Fruit fly (Drosophila melanogaster): ENCODE measurements around the gene CG31798.
A peak's percentile ranks its signal among the peaks of the same experiment; 100 is the strongest.

Gene CG31798

dm6 chr2L:19382353-19382752, 11.6 kb upstream of the CG31798 start:
- TF ChIP-seq noc (tag; optimal IDR thresholded peaks at IDR 0.05) = no peak

- no peak for TF ChIP-seq noc (tag; optimal IDR thresholded peaks at IDR 0.05)
Observed at dm6 chr2L:19386106-19386715, 7.7 kb upstream of the CG31798 start, which contains the start of gene fon. TSS of gene fon (minus strand) at chr2L:19386205.

dm6 chr2L:19388966-19389365, 5.0 kb upstream of the CG31798 start:
- no peak for TF ChIP-seq noc (tag; optimal IDR thresholded peaks at IDR 0.05)

dm6 chr2L:19389749-19390148, 4.2 kb upstream of the CG31798 start, which contains the start of gene CG17549:
TSS of gene CG17549 (minus strand) at chr2L:19390075.
- no peak for TF ChIP-seq noc (tag; optimal IDR thresholded peaks at IDR 0.05)

dm6 chr2L:19397617-19398316, 3.8 kb downstream of the CG31798 start:
- TF ChIP-seq noc (tag; optimal IDR thresholded peaks at IDR 0.05) = peak; percentile 16

dm6 chr2L:19398317-19399234, 4.6 kb downstream of the CG31798 start, which contains the start of gene CG17544:
TSS of gene CG17544 (minus strand) at chr2L:19398493.
- peak; percentile 76 for TF ChIP-seq noc (tag; optimal IDR thresholded peaks at IDR 0.05)

dm6 chr2L:19401914-19402313, 8.0 kb downstream of the CG31798 start:
- TF ChIP-seq noc (tag; optimal IDR thresholded peaks at IDR 0.05) = no peak

DNA sequence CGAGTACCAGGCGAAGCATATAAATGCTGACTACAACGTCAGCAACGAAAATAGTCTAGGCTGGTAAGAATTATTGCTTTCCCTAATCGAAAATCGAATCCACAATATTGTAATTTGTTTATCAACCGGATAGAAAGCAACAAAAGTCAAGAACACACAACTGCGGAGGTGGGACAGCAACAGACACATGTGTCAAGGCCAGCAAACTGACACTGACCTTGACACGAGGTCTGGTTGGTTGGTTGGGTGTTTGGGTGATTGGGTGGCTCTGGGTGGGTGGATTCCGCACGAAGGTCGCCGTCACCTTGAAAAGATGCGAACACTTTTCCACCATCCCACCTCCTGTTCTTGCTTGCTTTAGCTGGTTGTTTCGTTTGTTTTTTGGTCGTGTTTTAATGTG, 8.7 kb downstream of the CG31798 start:
- TF ChIP-seq noc (tag; optimal IDR thresholded peaks at IDR 0.05) = no peak

dm6 chr2L:19403398-19403797, 9.4 kb downstream of the CG31798 start:
- TF ChIP-seq noc (tag; optimal IDR thresholded peaks at IDR 0.05) = no peak

DNA sequence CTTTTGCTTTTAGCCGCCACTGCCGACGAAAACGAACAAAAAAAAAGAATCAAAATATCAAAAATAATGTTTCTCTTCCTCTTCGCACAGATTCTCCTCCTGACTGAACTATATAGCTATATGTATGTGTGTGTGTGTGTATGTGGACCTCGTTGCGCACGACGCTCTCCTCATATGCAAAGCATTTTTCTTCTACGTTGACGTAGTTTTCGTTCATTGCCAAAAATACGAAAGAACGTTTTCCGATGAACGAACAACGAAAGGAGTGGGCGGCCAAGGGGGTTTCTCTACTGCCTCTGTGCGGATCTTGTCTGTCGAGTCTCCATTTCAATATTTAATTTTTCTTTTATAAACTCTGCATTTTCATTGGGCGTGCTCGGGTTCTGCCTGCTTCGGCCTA, 10.8 kb downstream of the CG31798 start:
- no peak for TF ChIP-seq noc (tag; optimal IDR thresholded peaks at IDR 0.05)

DNA sequence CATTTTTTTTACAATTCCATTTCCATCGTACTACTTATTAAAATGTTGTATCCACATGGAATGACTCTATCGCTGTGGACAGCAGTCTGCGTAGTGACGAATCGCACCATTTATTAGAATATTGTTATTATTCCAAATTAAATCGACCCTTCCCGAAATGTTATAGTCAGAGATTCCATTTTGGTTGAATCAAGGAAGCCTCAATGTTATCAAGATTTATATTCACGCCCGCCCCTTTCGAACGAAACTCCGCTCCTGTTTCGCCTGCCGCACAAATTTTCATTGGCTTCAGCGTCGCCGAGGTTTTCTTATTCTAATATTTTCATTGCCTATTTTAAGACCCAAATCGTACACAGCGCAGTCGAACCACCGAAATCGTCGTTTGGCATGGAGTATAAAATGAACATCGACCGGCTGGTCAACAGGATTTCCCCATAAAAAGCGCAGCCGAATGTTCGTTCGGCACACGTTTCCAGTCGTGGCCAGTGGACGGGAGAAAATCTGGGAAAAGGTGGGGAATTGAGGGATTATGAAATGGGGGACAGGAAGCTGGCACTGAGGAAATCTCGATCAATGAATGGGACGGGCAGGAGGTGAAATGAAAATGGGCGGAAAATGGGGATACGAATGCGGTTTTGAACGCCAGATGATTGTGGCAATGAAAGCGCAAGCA, 11.9 kb downstream of the CG31798 start:
- no peak for TF ChIP-seq noc (tag; optimal IDR thresholded peaks at IDR 0.05)

DNA sequence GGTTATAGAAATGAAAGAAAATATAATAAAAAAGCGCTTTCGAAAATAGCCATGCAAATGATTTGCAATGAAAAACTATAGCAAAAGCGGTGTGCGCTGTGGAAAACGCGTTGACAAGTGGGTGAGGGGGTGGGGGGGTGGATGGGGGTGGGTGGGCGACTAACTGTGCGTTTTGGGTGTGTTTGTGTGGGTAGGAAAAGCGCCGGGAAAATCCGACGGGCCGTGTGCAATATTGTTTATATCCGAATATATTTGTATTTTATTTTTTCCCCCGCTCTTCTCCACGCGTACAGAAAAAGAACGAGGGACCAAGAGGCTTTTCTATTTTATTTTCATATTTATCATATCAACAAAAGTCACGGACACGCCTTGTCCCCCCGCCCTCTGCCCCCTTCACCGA, 12.5 kb downstream of the CG31798 start:
- TF ChIP-seq noc (tag; optimal IDR thresholded peaks at IDR 0.05) = no peak

- TF ChIP-seq noc (tag; optimal IDR thresholded peaks at IDR 0.05) = no peak
Observed at dm6 chr2L:19411966-19412365, 18.0 kb downstream of the CG31798 start.

DNA sequence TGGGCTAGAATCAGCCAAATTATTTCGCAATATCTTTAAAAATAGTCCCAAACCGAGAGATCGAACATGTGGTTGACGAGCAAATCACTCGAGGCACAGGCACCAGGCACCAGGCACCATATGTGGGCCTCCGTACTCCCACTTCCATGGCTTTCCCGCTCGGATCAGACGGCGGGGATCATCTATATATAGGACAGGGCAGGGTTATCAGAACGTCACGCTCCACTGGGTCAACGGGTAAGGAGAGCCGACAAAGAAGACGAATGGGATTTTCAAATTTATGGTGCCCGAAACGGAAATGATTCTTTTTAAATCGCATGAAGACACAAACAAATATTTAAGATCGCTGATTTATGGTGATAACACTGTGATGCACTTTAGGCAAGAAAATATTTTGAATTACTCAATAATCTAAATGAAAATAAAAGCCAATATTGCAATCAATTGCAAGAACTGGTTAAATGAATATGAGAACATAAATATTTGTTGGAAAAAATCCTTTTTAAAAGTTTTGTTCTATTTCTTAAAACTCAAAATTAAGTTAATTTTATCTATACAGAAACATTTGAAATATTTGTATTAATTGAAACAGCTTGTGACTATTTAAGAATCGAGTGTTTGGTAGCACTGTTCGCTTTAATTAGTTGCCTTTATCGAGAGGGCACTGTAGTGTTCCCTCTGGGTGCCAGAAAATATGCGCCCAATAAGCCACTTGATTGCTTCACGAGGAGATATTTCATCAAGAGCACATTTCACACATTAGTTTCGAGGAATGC, 19.3 kb downstream of the CG31798 start:
- TF ChIP-seq noc (tag; optimal IDR thresholded peaks at IDR 0.05) = no peak

- TF ChIP-seq noc (tag; optimal IDR thresholded peaks at IDR 0.05) = no peak
Observed at dm6 chr2L:19414233-19414749, 20.3 kb downstream of the CG31798 start.

Data from whole organism, larva.